Worm (Caenorhabditis elegans) whole organism, L4 larva: ENCODE results near the gene srw-60.

Experiments
- D1046.2 ChIP-seq: fragments of 200-800 bp; sonication (Bioruptor generic); IDR thresholded peaks from 2 replicates; pipeline ENCODE4 v1.3.6; 2022; ENCODE audit warnings: missing genetic modification characterization, missing compliant biosample characterization
- T20F7.1 ChIP-seq: fragments of 200-800 bp; sonication (Bioruptor generic); optimal IDR thresholded peaks from 2 replicates; lab custom pipeline; 2018; ENCODE audit warnings: mild to moderate bottlenecking, missing genetic modification characterization, missing compliant biosample characterization
- Y48G9A.11 ChIP-seq: fragments of 200-800 bp; sonication (Bioruptor generic); IDR thresholded peaks from 2 replicates; pipeline ENCODE4 v1.3.6; 2022; ENCODE audit warnings: missing genetic modification reagents, missing genetic modification characterization, missing compliant biosample characterization
- Y75B8A.6 ChIP-seq: fragments of 200-800 bp; sonication (Bioruptor generic); IDR thresholded peaks from 2 replicates; pipeline ENCODE4 v1.3.6; 2022; ENCODE audit warnings: missing genetic modification reagents, missing genetic modification characterization, missing compliant biosample characterization
- aha-1 ChIP-seq: fragments of 150-350 bp; peaks from one replicate; lab custom pipeline; 2014; ENCODE audit warnings: missing biosample characterization, missing genetic modification characterization
- arid-1 ChIP-seq: fragments of 200-800 bp; sonication (Bioruptor generic); conservative IDR thresholded peaks from 2 replicates; pipeline ENCODE4 v1.3.6; 2022; ENCODE audit warnings: missing genetic modification reagents, missing genetic modification characterization, missing compliant biosample characterization
- ceh-20 ChIP-seq: fragments of 200-800 bp; sonication (Bioruptor generic); IDR thresholded peaks from 2 replicates; pipeline ENCODE4 v1.3.6; 2022; ENCODE audit warnings: missing genetic modification reagents, missing genetic modification characterization, missing compliant biosample characterization
- ceh-32 ChIP-seq: sonication (generic microtip); optimal IDR thresholded peaks from 2 replicates; lab custom pipeline; 2016; ENCODE audit warnings: mild to moderate bottlenecking, missing genetic modification characterization, missing compliant biosample characterization; ENCODE audit not compliant: poor library complexity
- daf-16 ChIP-seq, 3 experiments: sonication (generic microtip); optimal IDR thresholded peaks; 2 replicates each; lab custom pipeline; 2016 to 2017; ENCODE audit warnings: missing genetic modification characterization in 3 of 3, missing genetic modification reagents in 3 of 3, mild to moderate bottlenecking in 2 of 3, missing compliant biosample characterization in 2 of 3, missing biosample characterization in 1 of 3, moderate library complexity in 1 of 3
- dmd-6 ChIP-seq: fragments of 200-800 bp; sonication (Bioruptor generic); IDR thresholded peaks from 2 replicates; pipeline ENCODE4 v1.3.6; 2022; ENCODE audit warnings: missing genetic modification reagents, missing genetic modification characterization, missing compliant biosample characterization
- dmd-8 ChIP-seq: fragments of 200-800 bp; sonication (Bioruptor generic); IDR thresholded peaks from 2 replicates; pipeline ENCODE4 v1.3.6; 2022; ENCODE audit warnings: missing genetic modification characterization, missing compliant biosample characterization
- dmd-9 ChIP-seq: fragments of 200-800 bp; sonication (Bioruptor generic); IDR thresholded peaks from 2 replicates; pipeline ENCODE4 v1.3.6; 2022; ENCODE audit warnings: missing genetic modification reagents, missing genetic modification characterization, missing compliant biosample characterization
- duxl-1 ChIP-seq: sonication (generic microtip); optimal IDR thresholded peaks from 2 replicates; lab custom pipeline; 2016; ENCODE audit warnings: mild to moderate bottlenecking, missing genetic modification characterization, moderate library complexity, missing compliant biosample characterization; ENCODE audit not compliant: poor library complexity
- hif-1 ChIP-seq, 2 experiments: sonication (generic microtip); optimal IDR thresholded peaks; 2 replicates each; lab custom pipeline; 2016 to 2017; ENCODE audit warnings: missing compliant biosample characterization in 2 of 2, missing genetic modification characterization in 2 of 2, missing genetic modification reagents in 2 of 2, missing genotype in 2 of 2, mild to moderate bottlenecking in 1 of 2
- hmg-1.1 ChIP-seq: fragments of 200-800 bp; sonication (Bioruptor generic); IDR thresholded peaks from 2 replicates; pipeline ENCODE4 v1.3.6; 2022; ENCODE audit warnings: missing genetic modification reagents, missing genetic modification characterization, missing compliant biosample characterization
- jun-1 ChIP-seq: fragments of 150-350 bp; optimal IDR thresholded peaks from 2 replicates; lab custom pipeline; 2014; ENCODE audit warnings: missing biosample characterization, missing genetic modification reagents, missing genetic modification characterization
- lim-7 ChIP-seq: fragments of 200-800 bp; sonication (Bioruptor generic); IDR thresholded peaks from 2 replicates; pipeline ENCODE4 v1.3.6; 2022; ENCODE audit warnings: missing genetic modification characterization, missing compliant biosample characterization
- lin-15B ChIP-seq: fragments of 150-350 bp; sonication (generic microtip); optimal IDR thresholded peaks from 3 replicates; lab custom pipeline; 2014; ENCODE audit warnings: missing biosample characterization, missing genetic modification characterization
- lin-29 ChIP-seq: fragments of 200-800 bp; sonication (Bioruptor generic); IDR thresholded peaks from 2 replicates; pipeline ENCODE4 v1.3.6; 2022; ENCODE audit warnings: missing genetic modification reagents, missing genetic modification characterization, missing compliant biosample characterization
- lin-39 ChIP-seq: fragments of 150-350 bp; optimal IDR thresholded peaks from 2 replicates; lab custom pipeline; 2014; ENCODE audit warnings: missing biosample characterization, missing genetic modification reagents, missing genetic modification characterization
- lsy-2 ChIP-seq, 2 experiments: fragments of 150-350 bp in 1 of 2; sonication (generic microtip) in 1 of 2; optimal IDR thresholded peaks; 2 replicates each; lab custom pipeline; 2014 to 2017; ENCODE audit warnings: missing biosample characterization in 2 of 2, missing genetic modification characterization in 2 of 2
- mdt-29 ChIP-seq: fragments of 200-800 bp; sonication (Bioruptor generic); IDR thresholded peaks from 2 replicates; pipeline ENCODE4 v1.3.6; 2022; ENCODE audit warnings: missing genetic modification reagents, missing genetic modification characterization, missing compliant biosample characterization
- mes-2 ChIP-seq: sonication (generic microtip); optimal IDR thresholded peaks from 2 replicates; lab custom pipeline; 2016; ENCODE audit warnings: missing genotype, mild to moderate bottlenecking, missing genetic modification characterization, missing compliant biosample characterization; ENCODE audit not compliant: poor library complexity, severe bottlenecking
- nhr-41 ChIP-seq: fragments of 200-800 bp; sonication (Bioruptor generic); IDR thresholded peaks from 2 replicates; pipeline ENCODE4 v1.3.6; 2022; ENCODE audit warnings: missing genetic modification reagents, missing genetic modification characterization, missing compliant biosample characterization
- nhr-77 ChIP-seq: fragments of 150-350 bp; optimal IDR thresholded peaks from 2 replicates; lab custom pipeline; 2014; ENCODE audit warnings: missing biosample characterization, missing genetic modification characterization
- pqm-1 ChIP-seq: sonication (generic microtip); optimal IDR thresholded peaks from 2 replicates; lab custom pipeline; 2017; ENCODE audit warnings: missing biosample characterization, missing genetic modification characterization
- saeg-2 ChIP-seq: fragments of 200-800 bp; sonication (Bioruptor generic); IDR thresholded peaks from 2 replicates; pipeline ENCODE4 v1.3.6; 2022; ENCODE audit warnings: missing genetic modification reagents, missing genetic modification characterization, missing compliant biosample characterization
- set-16 ChIP-seq: fragments of 200-800 bp; sonication (Bioruptor generic); IDR thresholded peaks from 2 replicates; pipeline ENCODE4 v1.3.6; 2022; ENCODE audit warnings: missing genetic modification reagents, missing genetic modification characterization, missing compliant biosample characterization
- spr-1 ChIP-seq: sonication (generic microtip); optimal IDR thresholded peaks from 2 replicates; lab custom pipeline; 2016; ENCODE audit warnings: mild to moderate bottlenecking, missing genetic modification characterization, missing compliant biosample characterization
- spr-3 ChIP-seq: fragments of 200-800 bp; sonication (Bioruptor generic); optimal IDR thresholded peaks from 2 replicates; lab custom pipeline; 2018; ENCODE audit warnings: mild to moderate bottlenecking, missing genetic modification characterization, missing compliant biosample characterization
- tag-97 ChIP-seq: fragments of 200-800 bp; sonication (Bioruptor generic); IDR thresholded peaks from 2 replicates; pipeline ENCODE4 v1.3.6; 2022; ENCODE audit warnings: missing genetic modification characterization, missing compliant biosample characterization
- tra-1 ChIP-seq: fragments of 200-800 bp; sonication (Bioruptor generic); IDR thresholded peaks from 2 replicates; pipeline ENCODE4 v1.3.6; 2022; ENCODE audit warnings: missing genetic modification reagents, missing genetic modification characterization, missing compliant biosample characterization
- zag-1 ChIP-seq: fragments of 150-350 bp; optimal IDR thresholded peaks from 2 replicates; lab custom pipeline; 2014; ENCODE audit warnings: missing biosample characterization, missing genetic modification characterization
- zip-11 ChIP-seq: fragments of 200-800 bp; sonication (Bioruptor generic); IDR thresholded peaks from 2 replicates; pipeline ENCODE4 v1.3.6; 2022; ENCODE audit warnings: missing genetic modification characterization, missing compliant biosample characterization

srw-60 gene

DNA sequence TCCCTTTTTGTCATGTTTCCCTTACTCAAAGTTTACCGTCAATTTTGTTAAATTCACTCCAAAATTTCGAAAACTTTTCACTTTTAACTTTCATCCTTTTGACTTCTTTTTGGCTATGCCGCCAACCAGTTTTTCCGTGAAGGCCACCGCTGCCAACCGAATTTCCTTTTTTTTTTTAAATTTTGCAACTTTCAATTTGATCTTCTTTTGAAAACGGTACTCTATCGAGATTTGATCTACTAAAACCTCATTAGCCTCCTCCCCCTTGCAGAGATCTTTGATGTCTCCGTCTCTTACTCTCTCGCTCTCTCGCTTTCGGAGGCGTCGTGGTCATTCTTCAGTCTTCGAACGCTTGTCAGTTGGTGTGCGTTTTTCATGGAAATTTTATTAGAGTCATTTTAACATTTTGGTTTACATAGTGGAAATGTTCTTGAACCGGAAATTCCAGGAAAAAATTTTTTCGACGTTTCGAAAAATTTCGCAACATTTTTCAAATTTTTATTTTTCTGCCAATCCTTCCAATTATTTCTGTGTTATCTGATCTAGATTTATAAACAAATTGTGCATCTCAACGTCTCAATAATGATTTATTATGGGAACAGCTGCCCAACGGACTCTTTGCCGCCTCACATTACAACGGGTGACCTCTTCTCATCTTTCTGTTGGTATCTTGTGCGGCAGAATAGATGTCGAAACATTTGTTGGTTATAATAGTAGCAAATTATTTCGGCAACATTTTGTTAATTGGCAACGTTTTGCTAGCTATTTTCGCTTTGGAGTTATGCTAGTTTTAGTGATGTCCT is 36.4 kb downstream of the srw-60 start:
- TF ChIP-seq aha-1 (tag; lab: Kevin White, UChicago) (peak; percentile 77), Y75B8A.6 (GFP tag; lab: Robert Waterston, UW) (no peak), ceh-20 (GFP tag; lab: Robert Waterston, UW) (0 out of 2 replicates have a peak, but pooled peaks have one; percentile 10)

DNA sequence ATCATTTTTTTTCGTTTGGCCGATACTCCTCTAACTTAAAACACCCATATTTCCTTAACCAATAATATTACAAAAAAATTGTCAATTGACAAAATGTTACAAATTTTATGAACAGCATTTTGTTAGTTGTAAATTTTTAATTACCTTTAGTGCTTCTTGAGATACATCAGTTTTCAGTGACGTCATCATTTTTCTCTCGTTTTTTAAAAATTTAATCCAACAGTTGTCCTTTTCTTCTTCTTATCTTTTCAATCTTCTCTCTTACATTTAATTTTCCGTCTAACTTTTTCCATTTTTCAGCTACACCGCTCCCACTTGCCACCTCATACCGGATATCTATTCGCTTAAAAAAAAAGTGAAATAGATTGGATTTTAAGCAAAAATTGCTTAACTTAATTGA is 38.3 kb downstream of the srw-60 start, which contains the start of gene lido-8:
TSS of gene lido-8 (plus strand) at position 301 of the 400 bp plus-strand sequence.
- TF ChIP-seq zip-11 (GFP tag; lab: Robert Waterston, UW), result no peak
- peak; percentile 52 for TF ChIP-seq aha-1 (tag; lab: Kevin White, UChicago)

DNA sequence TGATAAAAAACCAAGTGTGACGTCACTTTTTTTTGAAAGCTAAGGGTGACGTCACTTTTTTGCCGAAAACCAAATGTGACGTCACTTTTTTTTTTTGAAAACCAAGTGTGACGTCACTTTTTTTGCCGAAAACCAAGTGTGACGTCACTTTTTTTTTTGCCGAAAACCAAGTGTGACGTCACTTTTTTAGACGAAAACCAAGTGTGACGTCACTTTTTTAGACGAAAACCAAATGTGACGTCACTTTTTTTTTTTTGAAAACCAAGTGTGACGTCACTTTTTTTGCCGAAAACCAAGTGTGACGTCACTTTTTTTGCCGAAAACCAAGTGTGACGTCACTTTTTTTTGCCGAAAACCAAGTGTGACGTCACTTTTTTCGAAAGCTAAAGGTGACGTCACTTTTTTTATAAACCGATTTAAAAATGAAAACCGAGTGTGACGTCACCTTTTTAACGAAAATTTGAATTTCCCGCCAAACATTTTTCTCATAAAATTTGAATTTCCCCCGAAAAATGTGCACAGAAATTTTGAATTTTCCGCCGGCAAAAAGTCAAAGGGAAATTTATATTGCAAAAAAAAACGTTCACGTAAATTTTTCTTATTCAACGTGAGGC is 39.5 kb downstream of the srw-60 start:
- no peak for TF ChIP-seq D1046.2 (GFP tag; lab: Robert Waterston, UW)
- TF ChIP-seq daf-16 (GFP tag; optimal IDR thresholded peaks at IDR 0.05; lab: Kevin White, UChicago), result no peak
- TF ChIP-seq daf-16 (tag; optimal IDR thresholded peaks at IDR 0.05; lab: Kevin White, UChicago), result no peak
- no peak for TF ChIP-seq T20F7.1 (GFP tag; lab: Kevin White, UChicago)
- TF ChIP-seq tag-97, result no peak
- TF ChIP-seq Y48G9A.11 (GFP tag; lab: Robert Waterston, UW), result no peak
- TF ChIP-seq duxl-1 (tag; lab: Kevin White, UChicago), result peak; percentile 16
- TF ChIP-seq hmg-1.1, result no peak

DNA sequence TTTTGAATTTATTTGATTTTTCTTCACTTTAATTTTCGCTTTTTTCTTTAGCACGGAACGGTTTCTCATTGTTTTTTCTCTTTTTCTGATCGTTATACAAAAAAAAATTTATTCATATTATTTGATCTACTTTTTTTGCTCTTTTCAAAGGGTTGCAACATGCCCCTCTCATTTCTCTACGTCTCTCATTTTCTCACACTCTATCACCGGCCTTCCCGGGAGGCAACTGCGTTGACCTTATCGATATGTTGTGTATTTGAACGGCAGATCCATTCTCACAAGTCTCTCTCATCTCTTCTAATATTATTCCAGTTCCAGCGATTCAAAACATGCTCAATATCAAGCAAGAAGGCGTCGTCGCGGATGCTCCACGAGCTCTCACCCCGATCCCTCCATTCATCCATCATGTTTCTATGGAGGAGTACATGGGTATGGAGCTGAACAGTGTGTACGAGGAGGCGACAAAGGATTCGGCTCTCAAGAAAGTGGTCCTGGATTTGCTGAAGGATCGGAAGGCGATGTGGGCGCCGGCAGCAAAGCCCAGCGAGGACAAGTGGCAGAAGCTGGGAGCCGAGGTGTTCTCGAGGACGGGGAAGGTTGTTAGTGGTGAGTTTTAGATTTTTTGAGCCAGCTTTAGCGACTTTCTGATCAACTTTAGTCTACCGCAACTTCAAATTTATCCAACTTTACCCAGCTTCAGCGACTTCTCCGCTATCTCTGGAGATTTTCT is 42.3 kb downstream of the srw-60 start, which contains the start of gene lido-9:
TSS of gene lido-9 (plus strand) at position 234 of the 730 bp plus-strand sequence.
- TF ChIP-seq dmd-6 (GFP tag; lab: Robert Waterston, UW) (no peak), dmd-8 (GFP tag; lab: Robert Waterston, UW) (0 out of 2 replicates have a peak, but pooled peaks have one; percentile 4), lin-39 (tag; lab: Kevin White, UChicago) (no peak), pqm-1 (tag; lab: Kevin White, UChicago) (no peak), ceh-32 (no peak), tra-1 (GFP tag; lab: Robert Waterston, UW) (no peak), zag-1 (tag; lab: Kevin White, UChicago) (no peak), lsy-2 (tag; optimal IDR thresholded peaks at IDR 0.05; lab: Kevin White, UChicago) (no peak), spr-3 (GFP tag; lab: Kevin White, UChicago) (no peak), lin-29 (GFP tag; lab: Robert Waterston, UW) (no peak), ceh-20 (GFP tag; lab: Robert Waterston, UW) (no peak), spr-1 (tag; lab: Kevin White, UChicago) (no peak), Y48G9A.11 (GFP tag; lab: Robert Waterston, UW) (no peak), saeg-2 (no peak), lin-15B (tag; lab: Kevin White, UChicago) (no peak), set-16 (GFP tag; lab: Robert Waterston, UW) (peak; percentile 67), jun-1 (tag; lab: Kevin White, UChicago) (no peak), nhr-77 (tag; lab: Kevin White, UChicago) (no peak), duxl-1 (tag; lab: Kevin White, UChicago) (peak; percentile 38), aha-1 (tag; lab: Kevin White, UChicago) (no peak), lim-7 (GFP tag; lab: Robert Waterston, UW) (no peak), mdt-29 (GFP tag; lab: Robert Waterston, UW) (no peak), mes-2 (tag; lab: Kevin White, UChicago) (no peak), nhr-41 (GFP tag; lab: Robert Waterston, UW) (no peak), arid-1 (GFP tag; lab: Robert Waterston, UW) (no peak), dmd-9 (GFP tag; lab: Robert Waterston, UW) (no peak), hif-1 (tag; optimal IDR thresholded peaks at IDR 0.05; lab: Kevin White, UChicago) (no peak)
